Fruit fly (Drosophila melanogaster): ENCODE data around the gene CG14020.
A peak's percentile ranks its signal among the peaks of the same experiment; 100 is the strongest.

Gene CG14020

dm6 chr2L:5517393-5517792, at the start of gene CG14020:
Gene CG14020 (plus strand): TSS chr2L:5517737.
- no peak for TF ChIP-seq noc (tag; optimal IDR thresholded peaks at IDR 0.05)

- no peak for TF ChIP-seq noc (tag; optimal IDR thresholded peaks at IDR 0.05)
These were observed 49.7 kb upstream of the CG14020 start for dm6 chr2L:5467857-5468256.

- no peak for TF ChIP-seq noc (tag; optimal IDR thresholded peaks at IDR 0.05)
These were observed 48.1 kb upstream of the CG14020 start for dm6 chr2L:5469396-5469795.

- no peak for TF ChIP-seq noc (tag; optimal IDR thresholded peaks at IDR 0.05)
These were observed 43.6 kb upstream of the CG14020 start for dm6 chr2L:5473880-5474446.

dm6 chr2L:5476699-5477098, 40.8 kb upstream of the CG14020 start:
- peak; percentile 48 for TF ChIP-seq noc (tag; optimal IDR thresholded peaks at IDR 0.05)

- TF ChIP-seq noc (tag; optimal IDR thresholded peaks at IDR 0.05): no peak
These were observed 39.3 kb upstream of the CG14020 start for dm6 chr2L:5478273-5478672.

- TF ChIP-seq noc (tag; optimal IDR thresholded peaks at IDR 0.05): no peak
These were observed 38.4 kb upstream of the CG14020 start for dm6 chr2L:5479128-5479527.

dm6 chr2L:5479971-5480370, 37.6 kb upstream of the CG14020 start:
- no peak for TF ChIP-seq noc (tag; optimal IDR thresholded peaks at IDR 0.05)

dm6 chr2L:5483093-5483492, 34.4 kb upstream of the CG14020 start:
- TF ChIP-seq noc (tag; optimal IDR thresholded peaks at IDR 0.05): no peak

- TF ChIP-seq noc (tag; optimal IDR thresholded peaks at IDR 0.05): no peak
These were observed 28.4 kb upstream of the CG14020 start for dm6 chr2L:5489084-5489617.

- TF ChIP-seq noc (tag; optimal IDR thresholded peaks at IDR 0.05): no peak
These were observed 27.7 kb upstream of the CG14020 start for dm6 chr2L:5489757-5490359.

- TF ChIP-seq noc (tag; optimal IDR thresholded peaks at IDR 0.05): no peak
These were observed 26.3 kb upstream of the CG14020 start for dm6 chr2L:5491220-5491619.

dm6 chr2L:5492924-5493323, 24.6 kb upstream of the CG14020 start:
- no peak for TF ChIP-seq noc (tag; optimal IDR thresholded peaks at IDR 0.05)

- TF ChIP-seq noc (tag; optimal IDR thresholded peaks at IDR 0.05): no peak
These were observed 23.6 kb upstream of the CG14020 start for dm6 chr2L:5493907-5494404.

- TF ChIP-seq noc (tag; optimal IDR thresholded peaks at IDR 0.05): no peak
These were observed 22.7 kb upstream of the CG14020 start for dm6 chr2L:5494808-5495356.

dm6 chr2L:5496468-5497093, 21.0 kb upstream of the CG14020 start:
- TF ChIP-seq noc (tag; optimal IDR thresholded peaks at IDR 0.05): no peak

dm6 chr2L:5499458-5499857, 18.1 kb upstream of the CG14020 start:
- TF ChIP-seq noc (tag; optimal IDR thresholded peaks at IDR 0.05): no peak
